Worm (Caenorhabditis elegans): ENCODE results near the gene R10H1.1.

DNA sequence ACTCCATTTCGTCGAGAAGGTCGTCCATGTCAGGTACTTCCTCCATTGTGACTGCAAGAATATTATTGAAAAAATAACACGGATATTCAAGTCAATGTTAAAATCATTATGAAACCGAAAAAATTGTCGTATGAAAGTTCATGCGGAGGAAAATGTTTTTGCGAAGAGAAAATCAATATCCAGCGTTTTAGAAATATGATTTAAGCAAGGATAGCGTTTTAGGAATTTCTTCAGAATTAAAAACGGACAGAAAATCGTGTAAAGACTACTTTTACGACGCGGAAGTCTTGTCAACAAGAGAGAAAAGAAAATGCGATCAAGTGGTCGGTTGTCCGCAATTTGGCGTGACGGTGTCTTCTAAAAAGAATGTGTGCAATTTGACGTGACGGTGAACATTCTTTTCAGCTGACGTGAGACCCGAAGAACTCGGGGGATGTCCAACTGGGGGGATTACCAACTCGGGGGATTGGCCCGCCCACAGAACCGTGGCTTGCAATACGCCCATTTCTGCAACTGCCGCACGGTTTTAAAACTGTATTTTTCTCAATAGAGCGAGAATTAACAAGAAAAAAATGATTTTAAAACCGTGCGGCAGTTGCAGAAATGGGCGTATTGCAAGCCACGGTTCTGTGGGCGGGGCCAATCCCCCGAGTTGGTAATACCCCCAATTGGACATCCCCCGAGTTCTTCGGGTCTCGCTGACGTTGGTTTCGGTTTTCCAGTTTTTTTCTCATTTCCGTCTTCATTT is 15.6 kb upstream of the R10H1.1 start, which contains the start of the genes aka-1 and ubc-6:
- TF ChIP-seq flh-1 (GFP tag; optimal IDR thresholded peaks at IDR 0.05), result no peak
- TF ChIP-seq mep-1 (tag; optimal IDR thresholded peaks at IDR 0.05), result peak; percentile 57
- TF ChIP-seq sptf-1 (tag; optimal IDR thresholded peaks at IDR 0.05), result peak; percentile 62

All from whole organism, mixed stage, embryonic.